Worm (Caenorhabditis elegans) whole organism, L3 larva: ENCODE measurements around the gene lgc-27.

ENCODE experiments used
- R02D3.7 ChIP-seq: fragments of 150-350 bp; optimal IDR thresholded peaks from 2 replicates; lab custom pipeline; 2014; ENCODE audit warnings: missing biosample characterization, missing genetic modification characterization
- ama-1 ChIP-seq: fragments of 150-350 bp; optimal IDR thresholded peaks from 2 replicates; lab custom pipeline; 2018
- ceh-16 ChIP-seq: sonication (generic microtip); optimal IDR thresholded peaks from 2 replicates; lab custom pipeline; 2017; ENCODE audit warnings: missing biosample characterization, missing genetic modification characterization
- ceh-82 ChIP-seq: fragments of 150-350 bp; optimal IDR thresholded peaks from 2 replicates; lab custom pipeline; 2014; ENCODE audit warnings: missing biosample characterization, missing genetic modification characterization
- ceh-9 ChIP-seq: sonication (generic microtip); optimal IDR thresholded peaks from 2 replicates; lab custom pipeline; 2018; ENCODE audit warnings: missing biosample characterization, missing genetic modification characterization
- egl-27 ChIP-seq: sonication (generic microtip); optimal IDR thresholded peaks from 4 replicates; lab custom pipeline; 2017; ENCODE audit warnings: missing biosample characterization, missing genetic modification reagents, missing genetic modification characterization
- elt-2 ChIP-seq: sonication (generic microtip); optimal IDR thresholded peaks from 2 replicates; lab custom pipeline; 2016; ENCODE audit warnings: missing genetic modification reagents, mild to moderate bottlenecking, missing genetic modification characterization, missing compliant biosample characterization
- elt-3 ChIP-seq, 3 experiments: fragments of 150-350 bp in 1 of 3; sonication (generic microtip) in 2 of 3; optimal IDR thresholded peaks; 2 replicates in 2 of 3; 4 replicates in 1 of 3; lab custom pipeline; 2014 to 2017; ENCODE audit warnings: missing biosample characterization in 3 of 3, missing genetic modification characterization in 3 of 3
- eor-1 ChIP-seq, 2 experiments: fragments of 150-350 bp; optimal IDR thresholded peaks; 2 replicates each; lab custom pipeline; 2014 to 2018; ENCODE audit warnings: missing biosample characterization in 2 of 2, missing genetic modification characterization in 2 of 2
- fkh-10 ChIP-seq: sonication (generic microtip); optimal IDR thresholded peaks from 2 replicates; lab custom pipeline; 2017; ENCODE audit warnings: missing biosample characterization, missing genetic modification reagents, missing genetic modification characterization
- fkh-2 ChIP-seq: fragments of 150-350 bp; optimal IDR thresholded peaks from 2 replicates; lab custom pipeline; 2014; ENCODE audit warnings: missing biosample characterization, missing genetic modification reagents, missing genetic modification characterization
- jun-1 ChIP-seq: fragments of 150-350 bp; optimal IDR thresholded peaks from 2 replicates; lab custom pipeline; 2014; ENCODE audit warnings: missing biosample characterization, missing genetic modification reagents, missing genetic modification characterization
- lin-15B ChIP-seq: fragments of 150-350 bp; optimal IDR thresholded peaks from 2 replicates; lab custom pipeline; 2014; ENCODE audit warnings: missing biosample characterization, missing genetic modification characterization
- lin-39 ChIP-seq: fragments of 150-350 bp; optimal IDR thresholded peaks from 2 replicates; lab custom pipeline; 2018; ENCODE audit warnings: missing biosample characterization, missing genetic modification reagents, missing genetic modification characterization
- lsy-12 ChIP-seq: sonication (generic microtip); optimal IDR thresholded peaks from 2 replicates; lab custom pipeline; 2016; ENCODE audit warnings: mild to moderate bottlenecking, missing genetic modification characterization, missing compliant biosample characterization
- mdl-1 ChIP-seq: fragments of 150-350 bp; optimal IDR thresholded peaks from 2 replicates; lab custom pipeline; 2014; ENCODE audit warnings: missing biosample characterization, missing genetic modification characterization
- nfya-1 ChIP-seq: sonication (generic microtip); optimal IDR thresholded peaks from 2 replicates; lab custom pipeline; 2017; ENCODE audit warnings: missing genetic modification characterization, mild to moderate bottlenecking, missing compliant biosample characterization, antibody characterized with exemption, moderate library complexity; ENCODE audit not compliant: insufficient read depth
- nhr-23 ChIP-seq: fragments of 150-350 bp; optimal IDR thresholded peaks from 2 replicates; lab custom pipeline; 2014; ENCODE audit warnings: missing biosample characterization, missing genetic modification reagents, missing genetic modification characterization
- nhr-237 ChIP-seq: fragments of 150-350 bp; optimal IDR thresholded peaks from 2 replicates; lab custom pipeline; 2014; ENCODE audit warnings: missing biosample characterization, missing genetic modification characterization
- nhr-25 ChIP-seq: sonication (generic microtip); optimal IDR thresholded peaks from 2 replicates; lab custom pipeline; 2017; ENCODE audit warnings: missing biosample characterization, missing genetic modification characterization
- nhr-28 ChIP-seq: fragments of 150-350 bp; optimal IDR thresholded peaks from 2 replicates; lab custom pipeline; 2014; ENCODE audit warnings: missing biosample characterization, missing genetic modification characterization
- nhr-43 ChIP-seq: sonication (generic microtip); optimal IDR thresholded peaks from 2 replicates; lab custom pipeline; 2016; ENCODE audit warnings: mild to moderate bottlenecking, missing genetic modification characterization, missing compliant biosample characterization; ENCODE audit not compliant: poor library complexity, severe bottlenecking
- pqm-1 ChIP-seq: fragments of 150-350 bp; optimal IDR thresholded peaks from 2 replicates; lab custom pipeline; 2017; ENCODE audit warnings: missing biosample characterization, missing genetic modification characterization, inconsistent platforms
- sea-2 ChIP-seq: fragments of 150-350 bp; sonication (generic microtip); optimal IDR thresholded peaks from 4 replicates; lab custom pipeline; 2014; ENCODE audit warnings: missing biosample characterization, missing genetic modification reagents, missing genetic modification characterization
- skn-1 ChIP-seq: fragments of 150-350 bp; optimal IDR thresholded peaks from 2 replicates; lab custom pipeline; 2014; ENCODE audit warnings: missing biosample characterization, missing genetic modification characterization
- tbx-2 ChIP-seq: sonication (generic microtip); optimal IDR thresholded peaks from 2 replicates; lab custom pipeline; 2016; ENCODE audit warnings: mild to moderate bottlenecking, missing genetic modification characterization, missing compliant biosample characterization
- unc-39 ChIP-seq: sonication (generic microtip); optimal IDR thresholded peaks from 4 replicates; lab custom pipeline; 2017; ENCODE audit warnings: missing biosample characterization, missing genetic modification characterization
- unc-62 ChIP-seq: fragments of 150-350 bp; sonication (generic microtip); optimal IDR thresholded peaks from 4 replicates; lab custom pipeline; 2014; ENCODE audit warnings: missing biosample characterization, missing genetic modification reagents, missing genetic modification characterization
- zag-1 ChIP-seq: fragments of 150-350 bp; optimal IDR thresholded peaks from 2 replicates; lab custom pipeline; 2014; ENCODE audit warnings: missing biosample characterization, missing genetic modification characterization
- ztf-11 ChIP-seq: fragments of 150-350 bp; optimal IDR thresholded peaks from 2 replicates; lab custom pipeline; 2014; ENCODE audit warnings: missing biosample characterization, missing genetic modification characterization

Gene lgc-27

ce11 chrII:4638241-4638640 is 10.6 kb upstream of the lgc-27 start, which contains the start of gene che-10:
che-10 (minus strand) TSS chrII:4638341.
- TF ChIP-seq lin-15B (tag; lab: Kevin White, UChicago): no peak
- TF ChIP-seq mdl-1: no peak
- TF ChIP-seq nhr-28: no peak
- no peak for TF ChIP-seq fkh-2 (tag; lab: Kevin White, UChicago)
- TF ChIP-seq eor-1 (tag; optimal IDR thresholded peaks at IDR 0.05; lab: Kevin White, UChicago): no peak
- no peak for TF ChIP-seq R02D3.7 (tag; lab: Kevin White, UChicago)
- no peak for TF ChIP-seq nhr-43 (tag; lab: Kevin White, UChicago)
- TF ChIP-seq egl-27: no peak
- no peak for TF ChIP-seq ama-1
- TF ChIP-seq lin-39 (tag; lab: Kevin White, UChicago): no peak
- TF ChIP-seq unc-62 (GFP tag; lab: Kevin White, UChicago): no peak
- TF ChIP-seq pqm-1 (tag; lab: Kevin White, UChicago): no peak
- TF ChIP-seq jun-1 (tag; lab: Kevin White, UChicago): no peak

DNA sequence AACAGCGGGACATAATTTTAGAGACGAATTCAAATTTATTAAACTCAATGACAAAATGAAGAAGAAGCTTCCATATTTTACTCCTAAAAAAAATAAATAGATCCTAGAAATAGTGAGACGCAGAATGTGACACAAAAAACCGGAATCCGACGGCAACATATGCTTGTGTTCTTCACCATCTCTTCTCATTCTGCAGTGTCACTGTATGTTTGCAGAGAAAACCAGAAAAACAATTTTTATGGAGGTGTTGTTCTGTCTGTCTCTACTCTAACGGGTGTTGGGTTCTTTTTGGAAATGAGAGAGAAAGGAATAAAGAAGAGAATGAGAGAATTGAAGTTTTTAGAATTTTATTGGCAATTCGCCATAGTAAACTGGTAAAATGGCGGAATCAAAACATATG is 10.0 kb upstream of the lgc-27 start:
- TF ChIP-seq egl-27: no peak
- no peak for TF ChIP-seq tbx-2 (tag; lab: Kevin White, UChicago)
- no peak for TF ChIP-seq elt-3 (tag; optimal IDR thresholded peaks at IDR 0.05; lab: Kevin White, UChicago)
- TF ChIP-seq nhr-23 (tag; lab: Kevin White, UChicago): peak; percentile 66
- no peak for TF ChIP-seq elt-2 (tag; lab: Kevin White, UChicago)
- TF ChIP-seq skn-1 (tag; lab: Kevin White, UChicago): no peak
- TF ChIP-seq ceh-9 (tag; lab: Kevin White, UChicago): no peak
- no peak for TF ChIP-seq nhr-25 (tag; lab: Kevin White, UChicago)
- TF ChIP-seq nhr-43 (tag; lab: Kevin White, UChicago): peak; percentile 7

ce11 chrII:4640748-4641147 is 8.1 kb upstream of the lgc-27 start:
- no peak for TF ChIP-seq lsy-12 (tag; lab: Kevin White, UChicago)
- TF ChIP-seq nfya-1 (tag; lab: Kevin White, UChicago): peak; percentile 22
- TF ChIP-seq, all 47 proteins: peak for 1

ce11 chrII:4650072-4650471 is 1.2 kb downstream of the lgc-27 start:
- TF ChIP-seq nhr-237 (tag; lab: Kevin White, UChicago) (no peak), mdl-1 (no peak), fkh-10 (no peak), ztf-11 (tag; lab: Kevin White, UChicago) (no peak)

ce11 chrII:4655834-4656233 is 6.9 kb downstream of the lgc-27 start, which contains the start of gene fut-6:
fut-6 (minus strand) TSS chrII:4655934.
- TF ChIP-seq ceh-16: no peak
- TF ChIP-seq sea-2 (GFP tag; lab: Kevin White, UChicago): no peak

DNA sequence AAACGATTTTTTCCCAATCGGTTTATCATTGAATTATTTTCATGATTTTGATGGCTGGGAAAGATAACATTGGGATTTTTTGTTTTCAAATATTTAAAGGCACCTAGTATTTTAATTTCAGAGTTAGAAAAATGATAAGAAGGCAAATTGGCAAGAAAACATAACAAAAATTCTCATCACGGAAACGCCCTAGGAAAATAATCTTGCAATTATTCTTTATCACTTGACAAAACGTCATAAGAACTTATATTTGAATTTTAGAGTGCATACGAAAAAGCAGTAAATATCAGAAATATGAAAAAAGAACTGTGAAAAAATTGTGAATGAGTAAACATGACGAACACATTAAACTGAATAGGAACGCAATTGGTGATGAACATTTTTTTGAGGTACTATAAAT is 8.5 kb downstream of the lgc-27 start:
- TF ChIP-seq elt-2 (tag; lab: Kevin White, UChicago): peak; percentile 65
- no peak for TF ChIP-seq zag-1 (tag; lab: Kevin White, UChicago)
- TF ChIP-seq elt-3 (tag; optimal IDR thresholded peaks at IDR 0.05; lab: Kevin White, UChicago): no peak

DNA sequence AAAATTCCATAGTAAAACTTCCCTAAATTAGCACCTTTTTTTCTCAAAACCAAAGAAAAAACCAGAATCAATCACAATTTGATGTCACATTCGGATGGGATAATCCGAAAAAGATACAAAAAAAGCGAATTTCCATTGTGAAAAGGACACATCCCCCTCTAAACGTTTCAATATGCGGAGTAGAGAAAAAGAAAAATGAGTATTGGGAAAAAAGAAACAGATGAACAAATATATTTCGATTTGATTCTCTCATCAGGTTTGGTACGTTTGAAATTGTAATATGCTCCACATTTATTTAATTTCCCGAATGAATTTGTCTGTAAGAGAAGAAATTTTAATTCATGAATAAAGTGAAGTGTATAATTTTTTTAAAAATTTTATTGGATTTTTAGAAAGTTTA is 9.4 kb downstream of the lgc-27 start:
- TF ChIP-seq unc-39 (tag; lab: Kevin White, UChicago) (no peak), lin-39 (tag; lab: Kevin White, UChicago) (no peak), pqm-1 (tag; lab: Kevin White, UChicago) (no peak), ceh-82 (tag; lab: Kevin White, UChicago) (no peak), ceh-9 (tag; lab: Kevin White, UChicago) (no peak)
